Worm (Caenorhabditis elegans) whole organism, L1 larva: ENCODE data around the gene rbbp-5.

Experiments
- C04F5.9 ChIP-seq: sonication (generic microtip); optimal IDR thresholded peaks from 2 replicates; lab custom pipeline; 2016; ENCODE audit warnings: missing genetic modification characterization, missing compliant biosample characterization
- C34B4.2 ChIP-seq: sonication (generic microtip); optimal IDR thresholded peaks from 2 replicates; lab custom pipeline; 2017; ENCODE audit warnings: mild to moderate bottlenecking, missing genetic modification characterization, missing compliant biosample characterization
- Y116A8C.19 ChIP-seq: sonication (generic microtip); optimal IDR thresholded peaks from 2 replicates; lab custom pipeline; 2016; ENCODE audit warnings: missing compliant biosample characterization, missing genetic modification characterization, borderline replicate concordance
- alr-1 ChIP-seq: fragments of 200-800 bp; sonication (Bioruptor generic); optimal IDR thresholded peaks from 2 replicates; lab custom pipeline; 2018; ENCODE audit warnings: borderline replicate concordance, mild to moderate bottlenecking, missing genetic modification characterization, missing compliant biosample characterization
- ceh-8 ChIP-seq: fragments of 200-800 bp; sonication (Bioruptor generic); optimal IDR thresholded peaks from 2 replicates; lab custom pipeline; 2018; ENCODE audit warnings: mild to moderate bottlenecking, missing genetic modification characterization, moderate library complexity, missing compliant biosample characterization
- ceh-82 ChIP-seq, 3 experiments: fragments of 150-350 bp in 1 of 3; sonication (generic microtip) in 2 of 3; optimal IDR thresholded peaks; 2 replicates each; lab custom pipeline; 2014 to 2017; ENCODE audit warnings: missing biosample characterization in 3 of 3, missing genetic modification characterization in 3 of 3
- ceh-88 ChIP-seq: fragments of 200-800 bp; sonication (Bioruptor generic); IDR thresholded peaks from 2 replicates; pipeline ENCODE4 v1.3.6; 2022; ENCODE audit warnings: missing genetic modification characterization, missing compliant biosample characterization
- dpl-1 ChIP-seq, 3 experiments: fragments of 150-350 bp in 2 of 3; sonication (generic microtip) in 1 of 3; optimal IDR thresholded peaks; 2 replicates each; lab custom pipeline; 2014 to 2017; ENCODE audit warnings: missing biosample characterization in 3 of 3, missing genetic modification characterization in 3 of 3, missing genetic modification reagents in 3 of 3
- dsc-1 ChIP-seq: sonication (generic microtip); optimal IDR thresholded peaks from 2 replicates; lab custom pipeline; 2016; ENCODE audit warnings: mild to moderate bottlenecking, missing genetic modification characterization, missing compliant biosample characterization
- efl-1 ChIP-seq, 4 experiments: fragments of 150-350 bp; optimal IDR thresholded peaks in 3 of 4; peaks in 1 of 4; 1 replicate in 1 of 4; 2 replicates in 3 of 4; lab custom pipeline; 2014; ENCODE audit warnings: missing biosample characterization in 2 of 4, missing genetic modification characterization in 2 of 4, missing genetic modification reagents in 2 of 4
- efl-3 ChIP-seq: fragments of 200-800 bp; sonication (Bioruptor generic); optimal IDR thresholded peaks from 2 replicates; lab custom pipeline; 2018; ENCODE audit warnings: mild to moderate bottlenecking, missing genetic modification characterization, missing compliant biosample characterization
- egl-13 ChIP-seq: sonication (generic microtip); optimal IDR thresholded peaks from 2 replicates; lab custom pipeline; 2016; ENCODE audit warnings: missing genotype, missing genetic modification reagents, missing genetic modification characterization, missing compliant biosample characterization
- elt-2 ChIP-seq: sonication (generic microtip); optimal IDR thresholded peaks from 2 replicates; lab custom pipeline; 2016; ENCODE audit warnings: missing genetic modification characterization, mild to moderate bottlenecking, inconsistent platforms, missing compliant biosample characterization, missing genetic modification reagents
- elt-3 ChIP-seq, 6 experiments: fragments of 150-350 bp in 1 of 6; sonication (generic microtip); optimal IDR thresholded peaks; 2 replicates each; lab custom pipeline; 2017 to 2018; ENCODE audit warnings: missing biosample characterization in 6 of 6, missing genetic modification characterization in 6 of 6, inconsistent platforms in 1 of 6
- fkh-4 ChIP-seq: sonication (generic microtip); optimal IDR thresholded peaks from 2 replicates; lab custom pipeline; 2016; ENCODE audit warnings: missing compliant biosample characterization, missing genetic modification characterization, borderline replicate concordance
- fkh-8 ChIP-seq: sonication (generic microtip); optimal IDR thresholded peaks from 2 replicates; lab custom pipeline; 2016; ENCODE audit warnings: mild to moderate bottlenecking, missing genetic modification characterization, missing compliant biosample characterization
- grh-1 ChIP-seq: fragments of 200-800 bp; sonication (Bioruptor generic); IDR thresholded peaks from 2 replicates; pipeline ENCODE4 v1.3.6; 2022; ENCODE audit warnings: missing genetic modification reagents, missing genetic modification characterization, missing compliant biosample characterization
- lin-14 ChIP-seq: fragments of 200-800 bp; sonication (Bioruptor generic); optimal IDR thresholded peaks from 2 replicates; lab custom pipeline; 2018; ENCODE audit warnings: mild to moderate bottlenecking, missing genetic modification characterization, moderate library complexity, missing compliant biosample characterization
- lin-15B ChIP-seq: fragments of 150-350 bp; sonication (generic microtip); optimal IDR thresholded peaks from 3 replicates; lab custom pipeline; 2014; ENCODE audit warnings: missing biosample characterization, missing genetic modification characterization
- lin-35 ChIP-seq, 2 experiments: fragments of 150-350 bp; optimal IDR thresholded peaks; 2 replicates each; lab custom pipeline; 2014; ENCODE audit warnings: missing biosample characterization in 2 of 2, missing genetic modification characterization in 2 of 2, missing genetic modification reagents in 2 of 2
- lin-39 ChIP-seq: fragments of 150-350 bp; optimal IDR thresholded peaks from 2 replicates; lab custom pipeline; 2014; ENCODE audit warnings: missing biosample characterization, missing genetic modification reagents, missing genetic modification characterization
- lsy-2 ChIP-seq, 2 experiments: fragments of 150-350 bp; optimal IDR thresholded peaks; 2 replicates each; lab custom pipeline; 2014; ENCODE audit warnings: missing biosample characterization in 2 of 2, missing genetic modification characterization in 2 of 2
- mab-9 ChIP-seq: fragments of 200-800 bp; sonication (Bioruptor generic); IDR thresholded peaks from 2 replicates; pipeline ENCODE4 v1.3.6; 2022; ENCODE audit warnings: missing genetic modification reagents, missing genetic modification characterization, missing compliant biosample characterization
- mep-1 ChIP-seq: fragments of 150-350 bp; optimal IDR thresholded peaks from 2 replicates; lab custom pipeline; 2014; ENCODE audit warnings: missing biosample characterization, missing genetic modification characterization
- nhr-19 ChIP-seq: fragments of 200-800 bp; sonication (Bioruptor generic); conservative IDR thresholded peaks from 2 replicates; pipeline ENCODE4 v1.3.6; 2022; ENCODE audit warnings: missing genetic modification characterization, missing compliant biosample characterization
- nhr-20 ChIP-seq: sonication (generic microtip); optimal IDR thresholded peaks from 2 replicates; lab custom pipeline; 2016; ENCODE audit warnings: mild to moderate bottlenecking, missing genetic modification characterization, missing compliant biosample characterization
- nhr-47 ChIP-seq: sonication (generic microtip); optimal IDR thresholded peaks from 2 replicates; lab custom pipeline; 2016; ENCODE audit warnings: mild to moderate bottlenecking, missing genetic modification characterization, moderate library complexity, missing compliant biosample characterization
- nhr-71 ChIP-seq: sonication (generic microtip); optimal IDR thresholded peaks from 2 replicates; lab custom pipeline; 2016; ENCODE audit warnings: mild to moderate bottlenecking, missing genetic modification characterization, moderate library complexity, missing compliant biosample characterization
- nhr-77 ChIP-seq: fragments of 150-350 bp; optimal IDR thresholded peaks from 2 replicates; lab custom pipeline; 2014; ENCODE audit warnings: missing biosample characterization, missing genetic modification characterization
- nhr-85 ChIP-seq: sonication (generic microtip); peaks from one replicate; lab custom pipeline; 2016; ENCODE audit warnings: missing genetic modification characterization, inconsistent platforms, missing compliant biosample characterization
- pag-3 ChIP-seq: sonication (generic microtip); optimal IDR thresholded peaks from 2 replicates; lab custom pipeline; 2017; ENCODE audit warnings: missing genetic modification characterization, mild to moderate bottlenecking, missing compliant biosample characterization, antibody characterized with exemption, borderline replicate concordance; ENCODE audit not compliant: insufficient read depth
- pqm-1 ChIP-seq: sonication (generic microtip); optimal IDR thresholded peaks from 3 replicates; lab custom pipeline; 2017; ENCODE audit warnings: missing biosample characterization, missing genetic modification characterization
- skn-1 ChIP-seq: fragments of 150-350 bp; optimal IDR thresholded peaks from 2 replicates; lab custom pipeline; 2014; ENCODE audit warnings: missing biosample characterization, missing genetic modification characterization
- sptf-1 ChIP-seq: fragments of 150-350 bp; optimal IDR thresholded peaks from 2 replicates; lab custom pipeline; 2014; ENCODE audit warnings: missing biosample characterization, missing genetic modification characterization
- unc-130 ChIP-seq: fragments of 150-350 bp; optimal IDR thresholded peaks from 2 replicates; lab custom pipeline; 2017; ENCODE audit warnings: missing biosample characterization, missing genetic modification characterization, inconsistent platforms
- unc-30 ChIP-seq: sonication (generic microtip); optimal IDR thresholded peaks from 2 replicates; lab custom pipeline; 2017; ENCODE audit warnings: missing biosample characterization, missing genetic modification characterization
- unc-62 ChIP-seq: fragments of 150-350 bp; optimal IDR thresholded peaks from 2 replicates; lab custom pipeline; 2014; ENCODE audit warnings: missing biosample characterization, missing genetic modification reagents, missing genetic modification characterization
- unc-98 ChIP-seq: fragments of 200-800 bp; sonication (Bioruptor generic); IDR thresholded peaks from 2 replicates; pipeline ENCODE4 v1.3.6; 2022; ENCODE audit warnings: missing genetic modification characterization, missing compliant biosample characterization
- zag-1 ChIP-seq: fragments of 150-350 bp; optimal IDR thresholded peaks from 2 replicates; lab custom pipeline; 2014; ENCODE audit warnings: missing biosample characterization, missing genetic modification characterization
- zip-4 ChIP-seq: fragments of 200-800 bp; sonication (Bioruptor generic); optimal IDR thresholded peaks from 2 replicates; lab custom pipeline; 2018; ENCODE audit warnings: mild to moderate bottlenecking, missing genetic modification characterization, moderate library complexity, missing compliant biosample characterization

The rbbp-5 gene

ce11 chrII:6097441-6097840 lies at the start of gene rbbp-5, which contains the start of gene tpp-2 (continued):
- TF ChIP-seq nhr-71 (tag; lab: Kevin White, UChicago) (peak; percentile 78), nhr-20 (tag; lab: Kevin White, UChicago) (peak; percentile 66), efl-3 (GFP tag; lab: Kevin White, UChicago) (no peak), C34B4.2 (tag; lab: Kevin White, UChicago) (no peak), pag-3 (tag; lab: Kevin White, UChicago) (no peak), zag-1 (tag; lab: Kevin White, UChicago) (no peak), fkh-4 (peak; percentile 66), nhr-85 (tag; lab: Kevin White, UChicago) (peak; percentile 82), zip-4 (GFP tag; lab: Kevin White, UChicago) (no peak), egl-13 (tag; lab: Kevin White, UChicago) (peak; percentile 42), unc-130 (no peak), elt-2 (tag; lab: Kevin White, UChicago) (no peak), mep-1 (peak; percentile 42), unc-62 (GFP tag; lab: Kevin White, UChicago) (no peak), Y116A8C.19 (tag; lab: Kevin White, UChicago) (no peak), grh-1 (GFP tag; lab: Robert Waterston, UW) (no peak), lin-15B (tag; lab: Kevin White, UChicago) (peak; percentile 6), unc-98 (no peak), ceh-82 (tag; optimal IDR thresholded peaks at IDR 0.05; lab: Kevin White, UChicago) (peak; percentile 33 to 52 (median 42)), unc-30 (tag; lab: Kevin White, UChicago) (no peak), C04F5.9 (peak; percentile 50), ceh-88 (GFP tag; lab: Robert Waterston, UW) (no peak), lin-39 (no peak), skn-1 (tag; lab: Kevin White, UChicago) (peak; percentile 72), sptf-1 (tag; lab: Kevin White, UChicago) (no peak), dpl-1 (GFP tag; optimal IDR thresholded peaks at IDR 0.05; lab: Kevin White, UChicago) (peak; percentile 53 to 75 (median 67)), dsc-1 (tag; lab: Kevin White, UChicago) (peak; percentile 74), ceh-8 (GFP tag; lab: Kevin White, UChicago) (no peak), fkh-8 (tag; lab: Kevin White, UChicago) (peak; percentile 53), nhr-77 (tag; lab: Kevin White, UChicago) (no peak), pqm-1 (tag; lab: Kevin White, UChicago) (no peak)

- TF ChIP-seq lin-14 (GFP tag; lab: Kevin White, UChicago) (peak; percentile 21), lin-35 (GFP tag; optimal IDR thresholded peaks at IDR 0.05; lab: Kevin White, UChicago) (peak in 1 of 2 experiments; percentile 25), pag-3 (tag; lab: Kevin White, UChicago) (no peak), mab-9 (no peak), nhr-19 (GFP tag; lab: Robert Waterston, UW) (no peak), elt-3 (tag; optimal IDR thresholded peaks at IDR 0.05; lab: Kevin White, UChicago) (peak in 3 of 6 experiments; percentile 13 to 73 (median 18)), efl-1 (optimal IDR thresholded peaks at IDR 0.05; lab: Kevin White, UChicago) (no peak), efl-1 (GFP tag; optimal IDR thresholded peaks at IDR 0.05 in 1 of 2; lab: Kevin White, UChicago) (peak in 1 of 2 experiments; percentile 89), elt-2 (tag; lab: Kevin White, UChicago) (peak; percentile 49), lsy-2 (tag; optimal IDR thresholded peaks at IDR 0.05; lab: Kevin White, UChicago) (peak in 1 of 2 experiments; percentile 9), alr-1 (tag; lab: Kevin White, UChicago) (no peak), unc-130 (no peak), nhr-20 (tag; lab: Kevin White, UChicago) (peak; percentile 12), nhr-47 (no peak)
These were observed 48.1 kb upstream of the rbbp-5 start for ce11 chrII:6049546-6049945.
